Worm (Caenorhabditis elegans): ENCODE data around the gene nlp-45.

The nlp-45 gene

ce11 chrX:2344666-2345065, 6.6 kb upstream of the nlp-45 start, which contains the start of gene nlp-2:
TSS of gene nlp-2 (minus strand) at chrX:2344766.
- TF ChIP-seq ceh-9 (tag; optimal IDR thresholded peaks at IDR 0.05) = no peak
- no peak for TF ChIP-seq dve-1 (tag; optimal IDR thresholded peaks at IDR 0.05)
- no peak for TF ChIP-seq gmeb-2 (tag; optimal IDR thresholded peaks at IDR 0.05)
- TF ChIP-seq elt-2 (tag; optimal IDR thresholded peaks at IDR 0.05) = no peak
- no peak for TF ChIP-seq pax-1 (tag; optimal IDR thresholded peaks at IDR 0.05)
- no peak for TF ChIP-seq syd-9 (tag; optimal IDR thresholded peaks at IDR 0.05)
- no peak for TF ChIP-seq pros-1 (tag; optimal IDR thresholded peaks at IDR 0.05)
- no peak for TF ChIP-seq odd-2 (tag; optimal IDR thresholded peaks at IDR 0.05)

ce11 chrX:2344104-2344503, 6.0 kb upstream of the nlp-45 start:
- TF ChIP-seq fkh-6 (tag; optimal IDR thresholded peaks at IDR 0.05) (no peak), C08G9.2 (tag; optimal IDR thresholded peaks at IDR 0.05) (no peak), gmeb-2 (tag; optimal IDR thresholded peaks at IDR 0.05) (no peak), ceh-19 (GFP tag; optimal IDR thresholded peaks at IDR 0.05) (no peak), ama-1 (optimal IDR thresholded peaks at IDR 0.05) (no peak), pag-3 (tag; optimal IDR thresholded peaks at IDR 0.05; ENCODE audit: borderline replicate concordance) (no peak), nhr-11 (tag; optimal IDR thresholded peaks at IDR 0.05) (no peak), ceh-31 (tag; optimal IDR thresholded peaks at IDR 0.05) (no peak), K02D7.2 (tag; optimal IDR thresholded peaks at IDR 0.05) (no peak), fkh-10 (GFP tag; optimal IDR thresholded peaks at IDR 0.05) (no peak), tbx-2 (tag; optimal IDR thresholded peaks at IDR 0.05) (no peak), ceh-2 (tag; optimal IDR thresholded peaks at IDR 0.05) (no peak), fax-1 (tag; optimal IDR thresholded peaks at IDR 0.05) (no peak)

ce11 chrX:2342859-2343258, 4.7 kb upstream of the nlp-45 start, which contains the start of gene nlp-23:
TSS of gene nlp-23 (minus strand) at chrX:2342959.
- TF ChIP-seq unc-42 (tag; optimal IDR thresholded peaks at IDR 0.05) = no peak
- TF ChIP-seq ama-1 (optimal IDR thresholded peaks at IDR 0.05) = no peak

ce11 chrX:2341989-2342388, 3.9 kb upstream of the nlp-45 start, which contains the start of gene nlp-22:
TSS of gene nlp-22 (minus strand) at chrX:2342089.
- no peak for TF ChIP-seq unc-86 (tag; optimal IDR thresholded peaks at IDR 0.05)
- no peak for TF ChIP-seq ceh-34 (tag; optimal IDR thresholded peaks at IDR 0.05)
- no peak for TF ChIP-seq ceh-2 (tag; optimal IDR thresholded peaks at IDR 0.05)
- no peak for TF ChIP-seq C38D4.7 (GFP tag; optimal IDR thresholded peaks at IDR 0.05)
- TF ChIP-seq ceh-19 (GFP tag; optimal IDR thresholded peaks at IDR 0.05) = no peak
- no peak for TF ChIP-seq ceh-18 (tag; optimal IDR thresholded peaks at IDR 0.05)
- no peak for TF ChIP-seq mec-3 (tag; optimal IDR thresholded peaks at IDR 0.05; ENCODE audit: borderline replicate concordance)
- no peak for TF ChIP-seq ets-4 (tag; optimal IDR thresholded peaks at IDR 0.05)
- no peak for TF ChIP-seq pha-2 (tag; optimal IDR thresholded peaks at IDR 0.05)
- TF ChIP-seq ceh-48 (tag; optimal IDR thresholded peaks at IDR 0.05) = no peak
- TF ChIP-seq pqm-1 (tag; optimal IDR thresholded peaks at IDR 0.05) = no peak
- no peak for TF ChIP-seq sdc-2 (tag; optimal IDR thresholded peaks at IDR 0.05)
- TF ChIP-seq hlh-13 (GFP tag; optimal IDR thresholded peaks at IDR 0.05) = no peak
- TF ChIP-seq K02D7.2 (tag; optimal IDR thresholded peaks at IDR 0.05) = no peak
- no peak for TF ChIP-seq pha-4 (tag; optimal IDR thresholded peaks at IDR 0.05)
- no peak for TF ChIP-seq unc-3 (GFP tag; conservative IDR thresholded peaks at IDR 0.05)
- TF ChIP-seq unc-3 (tag; optimal IDR thresholded peaks at IDR 0.05) = no peak
- TF ChIP-seq dmd-4 (tag; optimal IDR thresholded peaks at IDR 0.05; ENCODE audit: borderline replicate concordance) = no peak
- TF ChIP-seq C08G9.2 (tag; optimal IDR thresholded peaks at IDR 0.05) = no peak

- TF ChIP-seq madf-2 (tag; optimal IDR thresholded peaks at IDR 0.05) = no peak
- no peak for TF ChIP-seq syd-9 (tag; optimal IDR thresholded peaks at IDR 0.05)
- no peak for TF ChIP-seq sdc-2 (tag; optimal IDR thresholded peaks at IDR 0.05)
- no peak for TF ChIP-seq hlh-15 (tag; optimal IDR thresholded peaks at IDR 0.05)
- no peak for TF ChIP-seq tbx-7 (tag; optimal IDR thresholded peaks at IDR 0.05)
- no peak for TF ChIP-seq F13H6.1 (tag; optimal IDR thresholded peaks at IDR 0.05)
- TF ChIP-seq fax-1 (tag; optimal IDR thresholded peaks at IDR 0.05) = no peak
- TF ChIP-seq ceh-19 (GFP tag; optimal IDR thresholded peaks at IDR 0.05) = no peak
These were observed 2.7 kb downstream of the nlp-45 start, which contains the start of gene T01B6.1 for ce11 chrX:2335384-2335783. TSS of gene T01B6.1 (plus strand) at chrX:2335684.

All from whole organism, late embryonic.